Worm (Caenorhabditis elegans): ENCODE data around the gene rmd-6.

ce11 chrIV:5109943-5110342 lies 41.3 kb downstream of the rmd-6 start:
- no peak for TF ChIP-seq ref-2 (tag; optimal IDR thresholded peaks at IDR 0.05)
- TF ChIP-seq eyg-1 (tag; optimal IDR thresholded peaks at IDR 0.05): no peak
- no peak for TF ChIP-seq ceh-9 (tag; optimal IDR thresholded peaks at IDR 0.05)
- no peak for TF ChIP-seq unc-55 (GFP tag; optimal IDR thresholded peaks at IDR 0.05)
- TF ChIP-seq pax-1 (tag; optimal IDR thresholded peaks at IDR 0.05): no peak

Data from whole organism, late embryonic.